Worm (Caenorhabditis elegans) whole organism, young adult: ENCODE results near the gene snt-5.

Source experiments
- B0019.2 ChIP-seq: fragments of 200-800 bp; sonication (Bioruptor generic); conservative IDR thresholded peaks from 2 replicates; pipeline ENCODE4 v1.3.6; 2022; ENCODE audit warnings: missing genetic modification reagents, missing genetic modification characterization, missing compliant biosample characterization
- B0336.3 ChIP-seq: fragments of 200-800 bp; sonication (Bioruptor generic); IDR thresholded peaks from 2 replicates; pipeline ENCODE4 v1.3.6; 2022; ENCODE audit warnings: missing genetic modification characterization, missing compliant biosample characterization
- F23B12.7 ChIP-seq: sonication (generic microtip); optimal IDR thresholded peaks from 2 replicates; lab custom pipeline; 2017; ENCODE audit warnings: missing genetic modification characterization, mild to moderate bottlenecking, missing compliant biosample characterization, antibody characterized with exemption, moderate library complexity; ENCODE audit not compliant: insufficient read depth
- F33H1.4 ChIP-seq: fragments of 200-800 bp; sonication (Bioruptor generic); IDR thresholded peaks from 2 replicates; pipeline ENCODE4 v1.3.6; 2022; ENCODE audit warnings: missing genetic modification reagents, missing genetic modification characterization, missing compliant biosample characterization
- F49E8.2 ChIP-seq: sonication (generic microtip); optimal IDR thresholded peaks from 3 replicates; lab custom pipeline; 2017; ENCODE audit warnings: missing genetic modification characterization, mild to moderate bottlenecking, missing compliant biosample characterization, antibody characterized with exemption, moderate library complexity; ENCODE audit not compliant: insufficient read depth
- F57A8.1 ChIP-seq: fragments of 200-800 bp; sonication (Bioruptor generic); optimal IDR thresholded peaks from 2 replicates; lab custom pipeline; 2018; ENCODE audit warnings: mild to moderate bottlenecking, missing genetic modification characterization, moderate library complexity, missing compliant biosample characterization
- ZK185.1 ChIP-seq: sonication (generic microtip); optimal IDR thresholded peaks from 2 replicates; lab custom pipeline; 2016; ENCODE audit warnings: mild to moderate bottlenecking, missing genetic modification characterization, missing compliant biosample characterization; ENCODE audit not compliant: poor library complexity, severe bottlenecking
- cebp-1 ChIP-seq, 2 experiments: fragments of 200-800 bp in 1 of 2; sonication (Bioruptor generic) in 1 of 2; sonication (generic microtip) in 1 of 2; IDR thresholded peaks in 1 of 2; optimal IDR thresholded peaks in 1 of 2; 2 replicates each; pipeline versions ENCODE4 v1.3.6 to Lab custom; 2017 to 2022; ENCODE audit warnings: missing compliant biosample characterization in 2 of 2, missing genetic modification characterization in 2 of 2, mild to moderate bottlenecking in 1 of 2, missing genetic modification reagents in 1 of 2, moderate library complexity in 1 of 2
- ceh-58 ChIP-seq: fragments of 200-800 bp; sonication (Bioruptor generic); IDR thresholded peaks from 2 replicates; pipeline ENCODE4 v1.3.6; 2022; ENCODE audit warnings: missing genetic modification characterization, missing compliant biosample characterization
- ceh-91 ChIP-seq: fragments of 200-800 bp; sonication (Bioruptor generic); IDR thresholded peaks from 2 replicates; pipeline ENCODE4 v1.3.6; 2022; ENCODE audit warnings: missing genetic modification reagents, missing genetic modification characterization, missing compliant biosample characterization
- die-1 ChIP-seq: sonication (generic microtip); optimal IDR thresholded peaks from 2 replicates; lab custom pipeline; 2016; ENCODE audit warnings: missing genotype, mild to moderate bottlenecking, missing genetic modification characterization, missing compliant biosample characterization
- dox-1 ChIP-seq: fragments of 200-800 bp; sonication (Bioruptor generic); IDR thresholded peaks from 2 replicates; pipeline ENCODE4 v1.3.6; 2022; ENCODE audit warnings: missing genetic modification reagents, missing genetic modification characterization, missing compliant biosample characterization
- dpff-1 ChIP-seq: sonication (generic microtip); optimal IDR thresholded peaks from 2 replicates; lab custom pipeline; 2017; ENCODE audit warnings: mild to moderate bottlenecking, missing genetic modification characterization, missing compliant biosample characterization
- egl-44 ChIP-seq: fragments of 200-800 bp; sonication (Bioruptor generic); IDR thresholded peaks from 2 replicates; pipeline ENCODE4 v1.3.6; 2022; ENCODE audit warnings: missing genetic modification reagents, missing genetic modification characterization, missing compliant biosample characterization
- egrh-3 ChIP-seq: fragments of 200-800 bp; sonication (Bioruptor generic); IDR thresholded peaks from 2 replicates; pipeline ENCODE4 v1.3.6; 2022; ENCODE audit warnings: missing genetic modification reagents, missing genetic modification characterization, missing compliant biosample characterization
- fkh-3 ChIP-seq: sonication (generic microtip); optimal IDR thresholded peaks from 2 replicates; lab custom pipeline; 2016; ENCODE audit warnings: mild to moderate bottlenecking, missing genetic modification characterization, missing compliant biosample characterization
- him-1 ChIP-seq: sonication (generic microtip); optimal IDR thresholded peaks from 2 replicates; lab custom pipeline; 2016; ENCODE audit warnings: missing genotype, missing genetic modification reagents, missing genetic modification characterization, missing compliant biosample characterization
- hlh-12 ChIP-seq: sonication (generic microtip); optimal IDR thresholded peaks from 2 replicates; lab custom pipeline; 2016; ENCODE audit warnings: missing genetic modification characterization, missing compliant biosample characterization
- hlh-26 ChIP-seq: fragments of 200-800 bp; sonication (Bioruptor generic); conservative IDR thresholded peaks from 2 replicates; pipeline ENCODE4 v1.3.6; 2022; ENCODE audit warnings: missing genetic modification reagents, missing genetic modification characterization, missing compliant biosample characterization
- hmg-1.2 ChIP-seq: fragments of 200-800 bp; sonication (Bioruptor generic); IDR thresholded peaks from 2 replicates; pipeline ENCODE4 v1.3.6; 2022; ENCODE audit warnings: missing genetic modification reagents, missing genetic modification characterization, missing compliant biosample characterization
- let-526 ChIP-seq: fragments of 200-800 bp; sonication (Bioruptor generic); IDR thresholded peaks from 2 replicates; pipeline ENCODE4 v1.3.6; 2022; ENCODE audit warnings: missing genetic modification reagents, missing genetic modification characterization, missing compliant biosample characterization
- lin-35 ChIP-seq, 3 experiments: fragments of 150-350 bp in 2 of 3; sonication (generic microtip) in 1 of 3; optimal IDR thresholded peaks; 2 replicates each; lab custom pipeline; 2014 to 2018; ENCODE audit warnings: missing biosample characterization in 3 of 3, missing genetic modification characterization in 3 of 3, missing genetic modification reagents in 3 of 3
- lin-40 ChIP-seq: sonication (generic microtip); optimal IDR thresholded peaks from 2 replicates; lab custom pipeline; 2016; ENCODE audit warnings: missing genetic modification characterization, mild to moderate bottlenecking, missing compliant biosample characterization, missing genotype, missing genetic modification reagents
- lir-1 ChIP-seq: fragments of 200-800 bp; sonication (Bioruptor generic); conservative IDR thresholded peaks from 2 replicates; pipeline ENCODE4 v1.3.6; 2022; ENCODE audit warnings: missing genetic modification reagents, missing genetic modification characterization, missing compliant biosample characterization
- lsy-27 ChIP-seq: sonication (generic microtip); optimal IDR thresholded peaks from 2 replicates; lab custom pipeline; 2017; ENCODE audit warnings: missing genetic modification characterization, mild to moderate bottlenecking, missing compliant biosample characterization, antibody characterized with exemption, missing genotype, borderline replicate concordance; ENCODE audit not compliant: insufficient read depth
- madf-6 ChIP-seq: fragments of 200-800 bp; sonication (Bioruptor generic); IDR thresholded peaks from 2 replicates; pipeline ENCODE4 v1.3.6; 2022; ENCODE audit warnings: missing genetic modification reagents, missing genetic modification characterization, missing compliant biosample characterization
- mcd-1 ChIP-seq: fragments of 200-800 bp; sonication (Bioruptor generic); IDR thresholded peaks from 2 replicates; pipeline ENCODE4 v1.3.6; 2022; ENCODE audit warnings: missing genetic modification reagents, missing genetic modification characterization, missing compliant biosample characterization
- nhr-120 ChIP-seq: fragments of 200-800 bp; sonication (Bioruptor generic); IDR thresholded peaks from 2 replicates; pipeline ENCODE4 v1.3.6; 2022; ENCODE audit warnings: missing genetic modification characterization, missing compliant biosample characterization
- nhr-27 ChIP-seq: fragments of 200-800 bp; sonication (Bioruptor generic); optimal IDR thresholded peaks from 2 replicates; lab custom pipeline; 2018; ENCODE audit warnings: mild to moderate bottlenecking, missing genetic modification characterization, moderate library complexity, missing compliant biosample characterization
- rec-8 ChIP-seq, 2 experiments: sonication (generic microtip); optimal IDR thresholded peaks; 2 replicates each; lab custom pipeline; 2016; ENCODE audit warnings: mild to moderate bottlenecking in 2 of 2, missing genetic modification characterization in 2 of 2, missing genetic modification reagents in 2 of 2, missing genotype in 2 of 2, missing biosample characterization in 1 of 2, missing compliant biosample characterization in 1 of 2, moderate library complexity in 1 of 2
- rpc-1 ChIP-seq, 2 experiments: fragments of 150-350 bp in 1 of 2; sonication (generic microtip) in 1 of 2; optimal IDR thresholded peaks; 2 replicates each; lab custom pipeline; 2014 to 2018; ENCODE audit warnings: missing biosample characterization in 1 of 2, missing genetic modification characterization in 1 of 2, missing genetic modification reagents in 1 of 2, missing genotype in 1 of 2
- sdz-38 ChIP-seq: sonication (generic microtip); optimal IDR thresholded peaks from 2 replicates; lab custom pipeline; 2016; ENCODE audit warnings: missing genotype, missing genetic modification characterization, missing compliant biosample characterization
- snpc-1.1 ChIP-seq: sonication (generic microtip); optimal IDR thresholded peaks from 2 replicates; lab custom pipeline; 2017; ENCODE audit warnings: missing genetic modification characterization, mild to moderate bottlenecking, missing compliant biosample characterization, antibody characterized with exemption, moderate library complexity, missing genotype, missing genetic modification reagents; ENCODE audit not compliant: insufficient read depth
- snpc-3.4 ChIP-seq: sonication (generic microtip); optimal IDR thresholded peaks from 2 replicates; lab custom pipeline; 2017; ENCODE audit warnings: missing genetic modification characterization, mild to moderate bottlenecking, missing compliant biosample characterization, antibody characterized with exemption, moderate library complexity, missing genotype, missing genetic modification reagents
- snpc-4 ChIP-seq, 5 experiments: fragments of 150-350 bp in 1 of 5; sonication (generic microtip) in 4 of 5; optimal IDR thresholded peaks; 2 replicates each; lab custom pipeline; 2014 to 2018; ENCODE audit warnings: missing genetic modification characterization in 5 of 5, missing biosample characterization in 3 of 5, antibody characterized with exemption in 2 of 5, mild to moderate bottlenecking in 2 of 5, missing compliant biosample characterization in 2 of 5, missing genotype in 2 of 5, moderate library complexity in 2 of 5, missing genetic modification reagents in 1 of 5
- somi-1 ChIP-seq: fragments of 200-800 bp; sonication (Bioruptor generic); optimal IDR thresholded peaks from 2 replicates; lab custom pipeline; 2018; ENCODE audit warnings: mild to moderate bottlenecking, missing genetic modification characterization, missing compliant biosample characterization
- xnd-1 ChIP-seq: sonication (generic microtip); optimal IDR thresholded peaks from 2 replicates; lab custom pipeline; 2016; ENCODE audit warnings: missing genotype, missing genetic modification reagents, missing genetic modification characterization, missing compliant biosample characterization
- zfh-2 ChIP-seq: fragments of 200-800 bp; sonication (Bioruptor generic); conservative IDR thresholded peaks from 2 replicates; pipeline ENCODE4 v1.3.6; 2022; ENCODE audit warnings: missing genetic modification reagents, missing genetic modification characterization, missing compliant biosample characterization
- ztf-26 ChIP-seq: sonication (generic microtip); optimal IDR thresholded peaks from 2 replicates; lab custom pipeline; 2017; ENCODE audit warnings: missing genetic modification characterization, missing compliant biosample characterization
- ztf-28 ChIP-seq: fragments of 200-800 bp; sonication (Bioruptor generic); IDR thresholded peaks from 2 replicates; pipeline ENCODE4 v1.3.6; 2022; ENCODE audit warnings: missing genetic modification reagents, missing genetic modification characterization, missing compliant biosample characterization

Gene snt-5

ce11 chrV:1455280-1455679, 43.9 kb upstream of the snt-5 start:
- TF ChIP-seq egl-44 (GFP tag; lab: Robert Waterston, UW): no peak
- TF ChIP-seq die-1 (tag; lab: Kevin White, UChicago): no peak
- TF ChIP-seq egrh-3 (GFP tag; lab: Robert Waterston, UW): peak; percentile 62; the same call in 1 of the 2 replicates
- TF ChIP-seq ceh-58 (GFP tag; lab: Robert Waterston, UW): no peak
- TF ChIP-seq lir-1: no peak
- no peak for TF ChIP-seq ceh-91 (GFP tag; lab: Robert Waterston, UW)
- TF ChIP-seq ztf-28 (GFP tag; lab: Robert Waterston, UW): no peak
- TF ChIP-seq zfh-2 (GFP tag; lab: Robert Waterston, UW): no peak; the same call in 1 of the 2 replicates
- peak; percentile 78 for TF ChIP-seq snpc-1.1 (tag; lab: Kevin White, UChicago)
- no peak for TF ChIP-seq F33H1.4 (GFP tag; lab: Robert Waterston, UW)
- no peak for TF ChIP-seq rec-8 (tag; optimal IDR thresholded peaks at IDR 0.05; lab: Kevin White, UChicago)
- TF ChIP-seq let-526 (GFP tag; lab: Robert Waterston, UW): no peak
- no peak for TF ChIP-seq hlh-26 (GFP tag; lab: Robert Waterston, UW)
- TF ChIP-seq nhr-120 (GFP tag; lab: Robert Waterston, UW): 0 out of 2 replicates have a peak, but pooled peaks have one; percentile 52
- no peak for TF ChIP-seq sdz-38 (tag; lab: Kevin White, UChicago)
- no peak for TF ChIP-seq rpc-1 (optimal IDR thresholded peaks at IDR 0.05; lab: Kevin White, UChicago)
- no peak for TF ChIP-seq rpc-1 (tag; optimal IDR thresholded peaks at IDR 0.05; lab: Kevin White, UChicago)
- TF ChIP-seq B0019.2 (GFP tag; lab: Robert Waterston, UW): no peak
- TF ChIP-seq lin-35 (GFP tag; optimal IDR thresholded peaks at IDR 0.05; lab: Kevin White, UChicago): no peak
- TF ChIP-seq F23B12.7 (tag; lab: Kevin White, UChicago): no peak
- no peak for TF ChIP-seq him-1 (tag; lab: Kevin White, UChicago)
- peak; percentile 49; the same call in 1 of the 2 replicates for TF ChIP-seq dox-1
- no peak for TF ChIP-seq madf-6 (GFP tag; lab: Robert Waterston, UW)
- TF ChIP-seq lsy-27 (tag; lab: Kevin White, UChicago): no peak
- TF ChIP-seq F57A8.1: no peak
- TF ChIP-seq lin-40 (tag; lab: Kevin White, UChicago): no peak
- TF ChIP-seq snpc-3.4 (tag; lab: Kevin White, UChicago): no peak
- no peak for TF ChIP-seq fkh-3 (tag; lab: Kevin White, UChicago)
- no peak for TF ChIP-seq somi-1 (GFP tag; lab: Kevin White, UChicago)
- TF ChIP-seq F49E8.2: no peak
- no peak for TF ChIP-seq ZK185.1 (tag; lab: Kevin White, UChicago)
- no peak for TF ChIP-seq dpff-1 (tag; lab: Kevin White, UChicago)
- TF ChIP-seq mcd-1 (GFP tag; lab: Robert Waterston, UW): peak; percentile 40; the same call in 1 of the 2 replicates
- TF ChIP-seq hmg-1.2 (GFP tag; lab: Robert Waterston, UW): peak; percentile 78
- TF ChIP-seq snpc-4 (GFP tag; optimal IDR thresholded peaks at IDR 0.05; lab: Kevin White, UChicago): peak; percentile 29
- TF ChIP-seq snpc-4 (tag; optimal IDR thresholded peaks at IDR 0.05; lab: Kevin White, UChicago): peak in 3 of 4 experiments; percentile 71 to 94 (median 91)
- 0 out of 2 replicates have a peak, but pooled peaks have one; percentile 22 for TF ChIP-seq B0336.3

- no peak for TF ChIP-seq cebp-1 (GFP tag; IDR thresholded peaks at IDR 0.05; lab: Robert Waterston, UW)
- TF ChIP-seq cebp-1 (tag; optimal IDR thresholded peaks at IDR 0.05; lab: Kevin White, UChicago): no peak
- no peak for TF ChIP-seq nhr-27 (tag; lab: Kevin White, UChicago)
- TF ChIP-seq ztf-26: no peak
- no peak for TF ChIP-seq xnd-1 (tag; lab: Kevin White, UChicago)
- TF ChIP-seq rec-8 (tag; optimal IDR thresholded peaks at IDR 0.05; lab: Kevin White, UChicago): no peak
- TF ChIP-seq lin-40 (tag; lab: Kevin White, UChicago): no peak
- TF ChIP-seq snpc-3.4 (tag; lab: Kevin White, UChicago): no peak
- TF ChIP-seq hlh-12 (tag; lab: Kevin White, UChicago): no peak
These were observed 43.4 kb upstream of the snt-5 start, which contains the start of gene chil-14 for ce11 chrV:1454762-1455161. Gene chil-14, plus strand, starts transcription at chrV:1455062.
